Worm (Caenorhabditis elegans) whole organism, L1 larva: ENCODE results near the gene Y14H12B.1.

ENCODE experiments used
- C04F5.9 ChIP-seq: sonication (generic microtip); optimal IDR thresholded peaks from 2 replicates; lab custom pipeline; 2016; ENCODE audit warnings: missing genetic modification characterization, missing compliant biosample characterization
- ama-1 ChIP-seq: fragments of 150-350 bp; optimal IDR thresholded peaks from 2 replicates; lab custom pipeline; 2014
- egl-27 ChIP-seq, 2 experiments: fragments of 150-350 bp in 1 of 2; sonication (generic microtip); optimal IDR thresholded peaks; 3 replicates each; lab custom pipeline; 2017 to 2018; ENCODE audit warnings: missing biosample characterization in 2 of 2, missing genetic modification characterization in 2 of 2, missing genetic modification reagents in 2 of 2
- elt-2 ChIP-seq: sonication (generic microtip); optimal IDR thresholded peaks from 2 replicates; lab custom pipeline; 2016; ENCODE audit warnings: missing genetic modification characterization, mild to moderate bottlenecking, inconsistent platforms, missing compliant biosample characterization, missing genetic modification reagents
- lin-39 ChIP-seq: fragments of 150-350 bp; optimal IDR thresholded peaks from 2 replicates; lab custom pipeline; 2014; ENCODE audit warnings: missing biosample characterization, missing genetic modification reagents, missing genetic modification characterization
- unc-62 ChIP-seq: fragments of 150-350 bp; optimal IDR thresholded peaks from 2 replicates; lab custom pipeline; 2014; ENCODE audit warnings: missing biosample characterization, missing genetic modification reagents, missing genetic modification characterization

DNA sequence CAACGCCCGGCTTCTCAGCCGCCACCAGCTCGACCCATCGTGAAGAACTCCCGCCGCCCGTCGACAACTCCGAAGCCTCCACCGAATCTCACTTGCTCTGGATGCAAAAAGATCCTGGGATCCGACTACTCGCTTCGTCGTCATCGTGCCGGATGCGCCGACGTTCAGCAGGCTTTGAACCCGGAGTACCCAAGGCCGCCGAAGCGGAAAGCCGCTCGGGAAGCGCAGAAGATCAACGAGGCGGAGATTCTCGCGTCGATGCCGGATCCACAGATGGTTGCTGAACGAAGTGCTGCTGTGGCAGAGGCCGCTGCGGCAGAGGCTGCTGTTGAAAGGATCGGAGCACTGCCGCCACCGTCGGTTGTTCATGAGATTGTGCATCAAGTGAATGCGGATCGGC lies 34.6 kb downstream of the Y14H12B.1 start:
- no peak for TF ChIP-seq unc-62 (GFP tag; lab: Kevin White, UChicago)
- no peak for TF ChIP-seq ama-1 (lab: Kevin White, UChicago)
- TF ChIP-seq lin-39 (tag; lab: Kevin White, UChicago): no peak
- no peak for TF ChIP-seq C04F5.9
- no peak for TF ChIP-seq elt-2
- no peak for TF ChIP-seq egl-27 (tag; optimal IDR thresholded peaks at IDR 0.05; lab: Kevin White, UChicago)
